Fruit fly (Drosophila melanogaster) whole organism, embryonic: Measurements from ENCODE around the gene CG42792.

Experiments
- ATbp ChIP-seq: fragments of 200-800 bp; sonication (Bioruptor generic); optimal IDR thresholded peaks from 2 replicates; lab custom pipeline; 2017; ENCODE audit warnings: missing biosample characterization, mild to moderate bottlenecking, missing genetic modification characterization, missing genetic modification reagents
- Adf1 ChIP-seq: fragments of 200-800 bp; sonication (Bioruptor generic); IDR thresholded peaks from 2 replicates; pipeline ENCODE4 v1.3.6; 2022; ENCODE audit warnings: missing biosample characterization, missing genetic modification characterization
- Awh ChIP-seq: fragments of 200-800 bp; sonication (Bioruptor generic); IDR thresholded peaks from 2 replicates; pipeline ENCODE4, ENCODE4 v1.3.6; 2022; ENCODE audit warnings: missing biosample characterization, missing genetic modification characterization
- CG11723 ChIP-seq: fragments of 200-800 bp; sonication (Bioruptor generic); optimal IDR thresholded peaks from 2 replicates; lab custom pipeline; 2017; ENCODE audit warnings: missing biosample characterization, mild to moderate bottlenecking, missing genetic modification characterization
- CG12155 ChIP-seq: fragments of 200-800 bp; sonication (Bioruptor generic); optimal IDR thresholded peaks from 3 replicates; lab custom pipeline; 2016; ENCODE audit warnings: missing biosample characterization, missing genetic modification characterization
- CG13424 ChIP-seq: fragments of 200-800 bp; sonication (Bioruptor generic); optimal IDR thresholded peaks from 2 replicates; lab custom pipeline; 2019; ENCODE audit warnings: missing biosample characterization, mild to moderate bottlenecking, missing genetic modification characterization, moderate library complexity
- CG13894 ChIP-seq: fragments of 200-800 bp; sonication (Bioruptor generic); optimal IDR thresholded peaks from 3 replicates; lab custom pipeline; 2018; ENCODE audit warnings: missing biosample characterization, mild to moderate bottlenecking, missing genetic modification characterization, moderate library complexity
- CG15479 ChIP-seq: fragments of 200-800 bp; sonication (Bioruptor generic); optimal IDR thresholded peaks from 3 replicates; lab custom pipeline; 2019; ENCODE audit warnings: missing biosample characterization, mild to moderate bottlenecking, missing genetic modification characterization, moderate library complexity
- CG17361 ChIP-seq: fragments of 200-800 bp; sonication (Bioruptor generic); IDR thresholded peaks from 3 replicates; pipeline ENCODE4 v1.3.6; 2022; ENCODE audit warnings: missing biosample characterization, missing genetic modification characterization
- CG17568 ChIP-seq: fragments of 200-800 bp; sonication (Bioruptor generic); optimal IDR thresholded peaks from 2 replicates; lab custom pipeline; 2018; ENCODE audit warnings: missing biosample characterization, mild to moderate bottlenecking, missing genetic modification characterization, moderate library complexity
- CG3726 ChIP-seq: fragments of 200-800 bp; sonication (Bioruptor generic); IDR thresholded peaks from 3 replicates; pipeline ENCODE4, ENCODE4 v1.3.6; 2022; ENCODE audit warnings: missing biosample characterization, missing genetic modification characterization
- CG7372 ChIP-seq: fragments of 200-800 bp; sonication (Bioruptor generic); IDR thresholded peaks from 2 replicates; pipeline ENCODE4 v1.3.6; 2022; ENCODE audit warnings: missing biosample characterization, missing genetic modification characterization
- CG7963 ChIP-seq: fragments of 200-800 bp; sonication (Bioruptor generic); IDR thresholded peaks from 3 replicates; pipeline ENCODE4 v1.3.6; 2022; ENCODE audit warnings: missing biosample characterization, missing genetic modification characterization; ENCODE audit not compliant: partially characterized antibody
- CG9437 ChIP-seq: fragments of 200-800 bp; sonication (Bioruptor generic); optimal IDR thresholded peaks from 2 replicates; lab custom pipeline; 2018; ENCODE audit warnings: missing biosample characterization, mild to moderate bottlenecking, missing genetic modification characterization
- CG9932 ChIP-seq: fragments of 200-800 bp; sonication (Bioruptor generic); IDR thresholded peaks from 2 replicates; pipeline ENCODE4 v1.3.6; 2022; ENCODE audit warnings: missing biosample characterization, missing genetic modification characterization
- CoRest ChIP-seq: fragments of 200-800 bp; sonication (Bioruptor generic); optimal IDR thresholded peaks from 3 replicates; lab custom pipeline; 2018; ENCODE audit warnings: missing biosample characterization, mild to moderate bottlenecking, missing genetic modification characterization, moderate library complexity
- Dp ChIP-seq: fragments of 200-800 bp; sonication (Bioruptor generic); optimal IDR thresholded peaks from 2 replicates; lab custom pipeline; 2018; ENCODE audit warnings: missing biosample characterization, mild to moderate bottlenecking, missing genetic modification characterization, moderate library complexity
- Hey ChIP-seq: fragments of 200-800 bp; sonication (Bioruptor generic); optimal IDR thresholded peaks from 3 replicates; lab custom pipeline; 2018; ENCODE audit warnings: missing biosample characterization, mild to moderate bottlenecking, missing genetic modification characterization
- Hr39 ChIP-seq: fragments of >200 bp; optimal IDR thresholded peaks from 2 replicates; lab custom pipeline; 2017
- Jarid2 ChIP-seq: fragments of 200-800 bp; sonication (Bioruptor generic); optimal IDR thresholded peaks from 3 replicates; lab custom pipeline; 2017; ENCODE audit warnings: mild to moderate bottlenecking, missing biosample characterization, missing genetic modification reagents, missing genetic modification characterization
- MTF-1 ChIP-seq: fragments of 200-800 bp; sonication (Bioruptor generic); optimal IDR thresholded peaks from 2 replicates; lab custom pipeline; 2018; ENCODE audit warnings: missing biosample characterization, mild to moderate bottlenecking, missing genetic modification characterization, borderline replicate concordance
- Pdp1 ChIP-seq, 2 experiments: fragments of 200-800 bp; sonication (Bioruptor generic); optimal IDR thresholded peaks; 3 replicates each; lab custom pipeline; 2016; ENCODE audit warnings: missing biosample characterization in 2 of 2, missing genetic modification characterization in 2 of 2, mild to moderate bottlenecking in 1 of 2, moderate library complexity in 1 of 2
- Ptx1 ChIP-seq: fragments of 200-800 bp; sonication (Bioruptor generic); IDR thresholded peaks from 2 replicates; pipeline ENCODE4 v1.3.6; 2022; ENCODE audit warnings: missing biosample characterization, missing genetic modification characterization
- Sin3A ChIP-seq: fragments of >200 bp; optimal IDR thresholded peaks from 2 replicates; lab custom pipeline; 2018
- YL-1 ChIP-seq: fragments of 200-800 bp; sonication (Bioruptor generic); optimal IDR thresholded peaks from 3 replicates; lab custom pipeline; 2017; ENCODE audit warnings: missing biosample characterization, mild to moderate bottlenecking, missing genetic modification characterization
- ato ChIP-seq: fragments of 200-800 bp; sonication (Bioruptor generic); IDR thresholded peaks from 2 replicates; pipeline ENCODE4 v1.3.6; 2022; ENCODE audit warnings: missing biosample characterization, missing genetic modification characterization; ENCODE audit not compliant: partially characterized antibody
- cad ChIP-seq: fragments of >200 bp; optimal IDR thresholded peaks from 2 replicates; lab custom pipeline; 2017; ENCODE audit warnings: missing biosample characterization, missing genetic modification characterization
- chinmo ChIP-seq: fragments of 200-800 bp; sonication (Bioruptor generic); IDR thresholded peaks from 4 replicates; pipeline ENCODE4 v1.3.6; 2022; ENCODE audit warnings: missing biosample characterization, missing genetic modification characterization; ENCODE audit not compliant: partially characterized antibody
- dan ChIP-seq: fragments of 200-800 bp; sonication (Bioruptor generic); IDR thresholded peaks from 2 replicates; pipeline ENCODE4 v1.3.6; 2022; ENCODE audit warnings: missing biosample characterization, missing genetic modification characterization
- dimm ChIP-seq: fragments of 200-800 bp; sonication (Bioruptor generic); IDR thresholded peaks from 2 replicates; pipeline ENCODE4 v1.3.6; 2022; ENCODE audit warnings: missing biosample characterization, missing genetic modification characterization
- esg ChIP-seq: fragments of 200-800 bp; sonication (Bioruptor generic); conservative IDR thresholded peaks from 2 replicates; pipeline ENCODE4 v1.3.6; 2022; ENCODE audit warnings: missing biosample characterization, missing genetic modification characterization
- gro ChIP-seq: fragments of 200-800 bp; sonication (Bioruptor generic); optimal IDR thresholded peaks from 2 replicates; lab custom pipeline; 2016; ENCODE audit warnings: missing biosample characterization, missing genetic modification characterization
- hth ChIP-seq: fragments of >200 bp; optimal IDR thresholded peaks from 2 replicates; lab custom pipeline; 2017; ENCODE audit warnings: inconsistent platforms
- inv ChIP-seq: fragments of 200-800 bp; sonication (Bioruptor generic); IDR thresholded peaks from 2 replicates; pipeline ENCODE4 v1.3.6; 2022; ENCODE audit warnings: missing biosample characterization, missing genetic modification characterization; ENCODE audit not compliant: partially characterized antibody
- nmo ChIP-seq: fragments of 200-800 bp; sonication (Bioruptor generic); optimal IDR thresholded peaks from 2 replicates; lab custom pipeline; 2018; ENCODE audit warnings: missing biosample characterization, mild to moderate bottlenecking, missing genetic modification characterization, moderate library complexity
- odd ChIP-seq: fragments of 200-800 bp; sonication (Bioruptor generic); optimal IDR thresholded peaks from 2 replicates; lab custom pipeline; 2017; ENCODE audit warnings: missing biosample characterization, mild to moderate bottlenecking, missing genetic modification characterization
- phol ChIP-seq: fragments of 200-800 bp; sonication (Bioruptor generic); optimal IDR thresholded peaks from 3 replicates; lab custom pipeline; 2018; ENCODE audit warnings: missing biosample characterization, mild to moderate bottlenecking, missing genetic modification characterization, moderate library complexity
- psq ChIP-seq: fragments of 200-800 bp; sonication (Bioruptor generic); optimal IDR thresholded peaks from 2 replicates; lab custom pipeline; 2017; ENCODE audit warnings: missing biosample characterization, missing genetic modification characterization
- ranshi ChIP-seq: fragments of 200-800 bp; sonication (Bioruptor generic); IDR thresholded peaks from 2 replicates; pipeline ENCODE4 v1.3.6; 2022; ENCODE audit warnings: missing biosample characterization, missing genetic modification characterization
- shn ChIP-seq: fragments of 200-800 bp; sonication (Bioruptor generic); optimal IDR thresholded peaks from 3 replicates; lab custom pipeline; 2016; ENCODE audit warnings: missing biosample characterization, missing genetic modification characterization

The CG42792 gene

dm6 chr2L:15909826-15910225, 44.6 kb upstream of the CG42792 start (continued):
- TF ChIP-seq ranshi (GFP tag; lab: Robert Waterston, UW) (peak; percentile 5; the same call in 1 of the 2 replicates), CG15479 (GFP tag; lab: Kevin White, UChicago) (no peak), Adf1 (GFP tag; lab: Robert Waterston, UW) (peak; percentile 62), CG7963 (GFP tag; lab: Robert Waterston, UW) (no peak), dan (GFP tag; lab: Robert Waterston, UW) (no peak), Dp (no peak), odd (GFP tag; lab: Kevin White, UChicago) (no peak), psq (no peak), CG12155 (GFP tag; lab: Kevin White, UChicago) (no peak), CG7372 (GFP tag; lab: Robert Waterston, UW) (no peak), Pdp1 (GFP tag; optimal IDR thresholded peaks at IDR 0.05; lab: Kevin White, UChicago) (peak in 1 of 2 experiments; percentile 36), CG17568 (GFP tag; lab: Kevin White, UChicago) (no peak), MTF-1 (no peak), Jarid2 (GFP tag; lab: Kevin White, UChicago) (no peak), cad (GFP tag; lab: Kevin White, UChicago) (no peak), YL-1 (GFP tag; lab: Kevin White, UChicago) (no peak), gro (GFP tag; lab: Kevin White, UChicago) (peak; percentile 50), ato (GFP tag; lab: Robert Waterston, UW) (no peak), CG17361 (no peak), esg (GFP tag; lab: Robert Waterston, UW) (no peak), CG13894 (tag; lab: Kevin White, UChicago) (peak; percentile 39), chinmo (GFP tag; lab: Robert Waterston, UW) (peak; percentile 95), phol (tag; lab: Kevin White, UChicago) (no peak), CG11723 (GFP tag; lab: Kevin White, UChicago) (no peak), Ptx1 (GFP tag; lab: Robert Waterston, UW) (no peak), dimm (GFP tag; lab: Robert Waterston, UW) (no peak), ATbp (GFP tag; lab: Kevin White, UChicago) (no peak), CG9437 (GFP tag; lab: Kevin White, UChicago) (no peak), Awh (GFP tag; lab: Robert Waterston, UW) (no peak), nmo (GFP tag; lab: Kevin White, UChicago) (no peak), CoRest (tag; lab: Kevin White, UChicago) (no peak), CG9932 (GFP tag; lab: Robert Waterston, UW) (0 out of 2 replicates have a peak, but pooled peaks have one; percentile 26), CG13424 (tag; lab: Kevin White, UChicago) (peak; percentile 11), Hr39 (lab: Kevin White, UChicago) (no peak)
- TF ChIP-seq, all 482 proteins: peak for 93

dm6 chr2L:15909277-15909674, 44.0 kb upstream of the CG42792 start:
- TF ChIP-seq shn (no peak), Hey (tag; lab: Kevin White, UChicago) (no peak), hth (no peak), CG3726 (GFP tag; lab: Robert Waterston, UW) (no peak), inv (no peak), Sin3A (no peak)
